Worm (Caenorhabditis elegans) whole organism, L4 larva: ENCODE measurements around the gene exos-4.1.

Source experiments
- F26F4.8 ChIP-seq: fragments of 200-800 bp; sonication (Bioruptor generic); conservative IDR thresholded peaks from 2 replicates; pipeline ENCODE4 v1.3.6; 2022; ENCODE audit warnings: missing genetic modification characterization, missing compliant biosample characterization
- F37D6.2 ChIP-seq: sonication (generic microtip); optimal IDR thresholded peaks from 2 replicates; lab custom pipeline; 2016; ENCODE audit warnings: mild to moderate bottlenecking, missing genetic modification characterization, missing compliant biosample characterization
- F44E2.7 ChIP-seq: fragments of 200-800 bp; sonication (Bioruptor generic); IDR thresholded peaks from 2 replicates; pipeline ENCODE4 v2.1.2; 2022; ENCODE audit warnings: missing genetic modification characterization, missing compliant biosample characterization
- T20F7.1 ChIP-seq: fragments of 200-800 bp; sonication (Bioruptor generic); optimal IDR thresholded peaks from 2 replicates; lab custom pipeline; 2018; ENCODE audit warnings: mild to moderate bottlenecking, missing genetic modification characterization, missing compliant biosample characterization
- T26A8.4 ChIP-seq: fragments of 200-800 bp; sonication (Bioruptor generic); IDR thresholded peaks from 2 replicates; pipeline ENCODE4 v1.3.6; 2022; ENCODE audit warnings: missing genetic modification characterization, missing compliant biosample characterization
- Y105C5A.15 ChIP-seq: fragments of 200-800 bp; sonication (Bioruptor generic); IDR thresholded peaks from 2 replicates; pipeline ENCODE4 v1.3.6; 2022; ENCODE audit warnings: missing genetic modification characterization, missing compliant biosample characterization
- ZK546.5 ChIP-seq, 2 experiments: sonication (generic microtip); optimal IDR thresholded peaks; 2 replicates each; lab custom pipeline; 2017; ENCODE audit warnings: missing biosample characterization in 2 of 2, missing genetic modification characterization in 2 of 2
- aha-1 ChIP-seq: fragments of 150-350 bp; peaks from one replicate; lab custom pipeline; 2014; ENCODE audit warnings: missing biosample characterization, missing genetic modification characterization
- aly-2 ChIP-seq: sonication (generic microtip); optimal IDR thresholded peaks from 2 replicates; lab custom pipeline; 2018; ENCODE audit warnings: missing biosample characterization, missing genetic modification characterization
- arid-1 ChIP-seq: fragments of 200-800 bp; sonication (Bioruptor generic); conservative IDR thresholded peaks from 2 replicates; pipeline ENCODE4 v1.3.6; 2022; ENCODE audit warnings: missing genetic modification reagents, missing genetic modification characterization, missing compliant biosample characterization
- ceh-28 ChIP-seq: fragments of 150-350 bp; optimal IDR thresholded peaks from 2 replicates; lab custom pipeline; 2014; ENCODE audit warnings: missing biosample characterization, missing genetic modification reagents, missing genetic modification characterization
- ctbp-1 ChIP-seq: fragments of 200-800 bp; sonication (Bioruptor generic); IDR thresholded peaks from 2 replicates; pipeline ENCODE4 v1.3.6; 2022; ENCODE audit warnings: missing genetic modification reagents, missing genetic modification characterization, missing compliant biosample characterization
- daf-8 ChIP-seq: fragments of 200-800 bp; sonication (Bioruptor generic); IDR thresholded peaks from 2 replicates; pipeline ENCODE4 v1.3.6; 2022; ENCODE audit warnings: missing genetic modification characterization, missing compliant biosample characterization
- dmd-6 ChIP-seq: fragments of 200-800 bp; sonication (Bioruptor generic); IDR thresholded peaks from 2 replicates; pipeline ENCODE4 v1.3.6; 2022; ENCODE audit warnings: missing genetic modification reagents, missing genetic modification characterization, missing compliant biosample characterization
- dmd-8 ChIP-seq: fragments of 200-800 bp; sonication (Bioruptor generic); IDR thresholded peaks from 2 replicates; pipeline ENCODE4 v1.3.6; 2022; ENCODE audit warnings: missing genetic modification characterization, missing compliant biosample characterization
- dmd-9 ChIP-seq: fragments of 200-800 bp; sonication (Bioruptor generic); IDR thresholded peaks from 2 replicates; pipeline ENCODE4 v1.3.6; 2022; ENCODE audit warnings: missing genetic modification reagents, missing genetic modification characterization, missing compliant biosample characterization
- dpl-1 ChIP-seq: fragments of 150-350 bp; optimal IDR thresholded peaks from 2 replicates; lab custom pipeline; 2014; ENCODE audit warnings: missing biosample characterization, missing genetic modification reagents, missing genetic modification characterization
- egl-27 ChIP-seq: sonication (generic microtip); optimal IDR thresholded peaks from 3 replicates; lab custom pipeline; 2017; ENCODE audit warnings: missing biosample characterization, missing genetic modification reagents, missing genetic modification characterization
- egl-43 ChIP-seq: fragments of 200-800 bp; sonication (Bioruptor generic); IDR thresholded peaks from 2 replicates; pipeline ENCODE4 v1.3.6; 2022; ENCODE audit warnings: missing genetic modification reagents, missing genetic modification characterization, missing compliant biosample characterization
- gei-8 ChIP-seq: fragments of 200-800 bp; sonication (Bioruptor generic); optimal IDR thresholded peaks from 2 replicates; lab custom pipeline; 2018; ENCODE audit warnings: mild to moderate bottlenecking, missing genetic modification characterization, missing compliant biosample characterization
- hlh-30 ChIP-seq: sonication (generic microtip); optimal IDR thresholded peaks from 2 replicates; lab custom pipeline; 2017; ENCODE audit warnings: antibody characterized with exemption, mild to moderate bottlenecking, missing genetic modification characterization, missing compliant biosample characterization; ENCODE audit not compliant: insufficient read depth
- jun-1 ChIP-seq: fragments of 150-350 bp; optimal IDR thresholded peaks from 2 replicates; lab custom pipeline; 2014; ENCODE audit warnings: missing biosample characterization, missing genetic modification reagents, missing genetic modification characterization
- lim-7 ChIP-seq: fragments of 200-800 bp; sonication (Bioruptor generic); IDR thresholded peaks from 2 replicates; pipeline ENCODE4 v1.3.6; 2022; ENCODE audit warnings: missing genetic modification characterization, missing compliant biosample characterization
- lin-1 ChIP-seq: fragments of 200-800 bp; sonication (Bioruptor generic); IDR thresholded peaks from 2 replicates; pipeline ENCODE4 v1.3.6; 2022; ENCODE audit warnings: missing genetic modification reagents, missing genetic modification characterization, missing compliant biosample characterization
- lin-15B ChIP-seq: fragments of 150-350 bp; sonication (generic microtip); optimal IDR thresholded peaks from 3 replicates; lab custom pipeline; 2014; ENCODE audit warnings: missing biosample characterization, missing genetic modification characterization
- lin-29 ChIP-seq: fragments of 200-800 bp; sonication (Bioruptor generic); IDR thresholded peaks from 2 replicates; pipeline ENCODE4 v1.3.6; 2022; ENCODE audit warnings: missing genetic modification reagents, missing genetic modification characterization, missing compliant biosample characterization
- madf-9 ChIP-seq: fragments of 200-800 bp; sonication (Bioruptor generic); conservative IDR thresholded peaks from 2 replicates; pipeline ENCODE4 v1.3.6; 2022; ENCODE audit warnings: missing genetic modification reagents, missing genetic modification characterization, missing compliant biosample characterization
- mdt-29 ChIP-seq: fragments of 200-800 bp; sonication (Bioruptor generic); IDR thresholded peaks from 2 replicates; pipeline ENCODE4 v1.3.6; 2022; ENCODE audit warnings: missing genetic modification reagents, missing genetic modification characterization, missing compliant biosample characterization
- mep-1 ChIP-seq: fragments of 150-350 bp; sonication (generic microtip); optimal IDR thresholded peaks from 3 replicates; lab custom pipeline; 2014; ENCODE audit warnings: missing biosample characterization, missing genetic modification characterization
- mxl-3 ChIP-seq: fragments of 200-800 bp; sonication (Bioruptor generic); optimal IDR thresholded peaks from 2 replicates; lab custom pipeline; 2018; ENCODE audit warnings: mild to moderate bottlenecking, missing genetic modification characterization, missing compliant biosample characterization
- nhr-102 ChIP-seq: sonication (generic microtip); optimal IDR thresholded peaks from 2 replicates; lab custom pipeline; 2016; ENCODE audit warnings: mild to moderate bottlenecking, missing genetic modification characterization, moderate library complexity, missing compliant biosample characterization
- nhr-11 ChIP-seq: fragments of 150-350 bp; optimal IDR thresholded peaks from 2 replicates; lab custom pipeline; 2014; ENCODE audit warnings: missing biosample characterization, missing genetic modification characterization
- nhr-111 ChIP-seq: fragments of 200-800 bp; sonication (Bioruptor generic); optimal IDR thresholded peaks from 2 replicates; lab custom pipeline; 2018; ENCODE audit warnings: mild to moderate bottlenecking, missing genetic modification characterization, missing compliant biosample characterization
- nhr-237 ChIP-seq: sonication (generic microtip); optimal IDR thresholded peaks from 2 replicates; lab custom pipeline; 2017; ENCODE audit warnings: missing biosample characterization, missing genetic modification characterization
- nhr-41 ChIP-seq: fragments of 200-800 bp; sonication (Bioruptor generic); IDR thresholded peaks from 2 replicates; pipeline ENCODE4 v1.3.6; 2022; ENCODE audit warnings: missing genetic modification reagents, missing genetic modification characterization, missing compliant biosample characterization
- nhr-48 ChIP-seq: sonication (generic microtip); optimal IDR thresholded peaks from 2 replicates; lab custom pipeline; 2016; ENCODE audit warnings: mild to moderate bottlenecking, missing genetic modification characterization, missing compliant biosample characterization
- nhr-76 ChIP-seq: fragments of 150-350 bp; optimal IDR thresholded peaks from 2 replicates; lab custom pipeline; 2014; ENCODE audit warnings: missing biosample characterization, missing genetic modification characterization
- pha-4 ChIP-seq, 2 experiments: fragments of 150-350 bp in 1 of 2; fragments of 200-800 bp in 1 of 2; sonication (Bioruptor generic) in 1 of 2; IDR thresholded peaks in 1 of 2; optimal IDR thresholded peaks in 1 of 2; 2 replicates each; pipeline versions ENCODE4 v1.3.6 to Lab custom; 2014 to 2022; ENCODE audit warnings: missing genetic modification characterization in 2 of 2, missing genetic modification reagents in 2 of 2, missing biosample characterization in 1 of 2, missing compliant biosample characterization in 1 of 2
- saeg-2 ChIP-seq: fragments of 200-800 bp; sonication (Bioruptor generic); IDR thresholded peaks from 2 replicates; pipeline ENCODE4 v1.3.6; 2022; ENCODE audit warnings: missing genetic modification reagents, missing genetic modification characterization, missing compliant biosample characterization
- sdz-12 ChIP-seq: fragments of 200-800 bp; sonication (Bioruptor generic); optimal IDR thresholded peaks from 2 replicates; lab custom pipeline; 2018; ENCODE audit warnings: mild to moderate bottlenecking, missing genetic modification characterization, missing compliant biosample characterization
- skn-1 ChIP-seq: fragments of 150-350 bp; optimal IDR thresholded peaks from 2 replicates; lab custom pipeline; 2014; ENCODE audit warnings: missing biosample characterization, missing genetic modification characterization
- spr-3 ChIP-seq: fragments of 200-800 bp; sonication (Bioruptor generic); optimal IDR thresholded peaks from 2 replicates; lab custom pipeline; 2018; ENCODE audit warnings: mild to moderate bottlenecking, missing genetic modification characterization, missing compliant biosample characterization
- tra-1 ChIP-seq: fragments of 200-800 bp; sonication (Bioruptor generic); IDR thresholded peaks from 2 replicates; pipeline ENCODE4 v1.3.6; 2022; ENCODE audit warnings: missing genetic modification reagents, missing genetic modification characterization, missing compliant biosample characterization
- unc-39 ChIP-seq: sonication (generic microtip); optimal IDR thresholded peaks from 2 replicates; lab custom pipeline; 2017; ENCODE audit warnings: missing biosample characterization, missing genetic modification characterization
- unc-62 ChIP-seq, 3 experiments: fragments of 150-350 bp in 1 of 3; sonication (generic microtip); optimal IDR thresholded peaks in 2 of 3; peaks in 1 of 3; 1 replicate in 1 of 3; 2 replicates in 2 of 3; lab custom pipeline; 2014 to 2017; ENCODE audit warnings: missing biosample characterization in 3 of 3, missing genetic modification characterization in 3 of 3, missing genetic modification reagents in 3 of 3, missing genotype in 1 of 3
- vab-7 ChIP-seq: fragments of 200-800 bp; sonication (Bioruptor generic); IDR thresholded peaks from 2 replicates; pipeline ENCODE4 v1.3.6; 2022; ENCODE audit warnings: missing genetic modification reagents, missing genetic modification characterization, missing compliant biosample characterization
- zag-1 ChIP-seq: fragments of 150-350 bp; optimal IDR thresholded peaks from 2 replicates; lab custom pipeline; 2014; ENCODE audit warnings: missing biosample characterization, missing genetic modification characterization

exos-4.1 gene

ce11 chrIV:13075625-13076252 lies 23.1 kb upstream of the exos-4.1 start (continued):
- TF ChIP-seq nhr-48 (tag; lab: Kevin White, UChicago), result no peak
- TF ChIP-seq Y105C5A.15 (GFP tag; lab: Robert Waterston, UW), result no peak
- no peak for TF ChIP-seq sdz-12 (GFP tag; lab: Kevin White, UChicago)
- no peak for TF ChIP-seq ceh-28 (tag; lab: Kevin White, UChicago)
- TF ChIP-seq saeg-2, result no peak
- peak in 1 of 2 experiments; percentile 80 for TF ChIP-seq unc-62 (GFP tag; optimal IDR thresholded peaks at IDR 0.05 in 1 of 2; lab: Kevin White, UChicago)
- no peak for TF ChIP-seq unc-62 (tag; optimal IDR thresholded peaks at IDR 0.05; lab: Kevin White, UChicago)
- TF ChIP-seq T26A8.4 (GFP tag; lab: Robert Waterston, UW), result no peak
- TF ChIP-seq jun-1 (tag; lab: Kevin White, UChicago), result no peak
- peak; percentile 25 for TF ChIP-seq hlh-30 (tag; lab: Kevin White, UChicago)
- TF ChIP-seq skn-1 (tag; lab: Kevin White, UChicago), result no peak
- TF ChIP-seq dmd-9, result no peak

ce11 chrIV:13076620-13077019 lies 22.2 kb upstream of the exos-4.1 start, which contains the start of gene C39E9.7:
Gene C39E9.7 (minus strand): TSS chrIV:13076720.
- TF ChIP-seq dmd-8 (GFP tag; lab: Robert Waterston, UW) (no peak), lim-7 (GFP tag; lab: Robert Waterston, UW) (no peak), saeg-2 (no peak), hlh-30 (tag; lab: Kevin White, UChicago) (no peak), arid-1 (no peak), gei-8 (GFP tag; lab: Kevin White, UChicago) (no peak), nhr-237 (no peak), nhr-111 (GFP tag; lab: Kevin White, UChicago) (no peak), madf-9 (no peak), daf-8 (no peak), vab-7 (GFP tag; lab: Robert Waterston, UW) (no peak), egl-43 (no peak), lin-1 (no peak), lin-15B (tag; lab: Kevin White, UChicago) (no peak)

- TF ChIP-seq F44E2.7 (GFP tag; lab: Robert Waterston, UW) (no peak), egl-27 (tag; lab: Kevin White, UChicago) (no peak), unc-39 (no peak), mep-1 (no peak), F26F4.8 (GFP tag; lab: Robert Waterston, UW) (no peak), dmd-9 (no peak), T26A8.4 (GFP tag; lab: Robert Waterston, UW) (no peak), dmd-6 (GFP tag; lab: Robert Waterston, UW) (peak; percentile 45), aly-2 (tag; lab: Kevin White, UChicago) (no peak), F37D6.2 (tag; lab: Kevin White, UChicago) (no peak), aha-1 (peak; percentile 87), spr-3 (GFP tag; lab: Kevin White, UChicago) (no peak), dpl-1 (GFP tag; lab: Kevin White, UChicago) (no peak), nhr-41 (GFP tag; lab: Robert Waterston, UW) (no peak), nhr-76 (tag; lab: Kevin White, UChicago) (no peak), jun-1 (tag; lab: Kevin White, UChicago) (no peak), nhr-102 (tag; lab: Kevin White, UChicago) (no peak), zag-1 (tag; lab: Kevin White, UChicago) (no peak), mdt-29 (GFP tag; lab: Robert Waterston, UW) (no peak), ctbp-1 (GFP tag; lab: Robert Waterston, UW) (no peak), lin-29 (no peak), gei-8 (GFP tag; lab: Kevin White, UChicago) (no peak), ZK546.5 (tag; optimal IDR thresholded peaks at IDR 0.05; lab: Kevin White, UChicago) (no peak), nhr-11 (tag; lab: Kevin White, UChicago) (no peak), pha-4 (GFP tag; IDR thresholded peaks at IDR 0.05; lab: Robert Waterston, UW) (no peak), pha-4 (tag; optimal IDR thresholded peaks at IDR 0.05; lab: Kevin White, UChicago) (no peak), mxl-3 (GFP tag; lab: Kevin White, UChicago) (peak; percentile 70), tra-1 (GFP tag; lab: Robert Waterston, UW) (no peak), lin-1 (no peak), lim-7 (GFP tag; lab: Robert Waterston, UW) (no peak), T20F7.1 (GFP tag; lab: Kevin White, UChicago) (no peak)
Observed at ce11 chrIV:13077694-13078093, 21.1 kb upstream of the exos-4.1 start.
